Fruit fly (Drosophila melanogaster) whole organism, prepupa: ENCODE measurements around the gene mnb.
"Not testable (repeated sequence)": the region's sequence is repeated elsewhere in the genome, so short reads cannot be mapped to it uniquely, and the experiment has no call there.

Source experiments
- CG10631 ChIP-seq: fragments of 200-800 bp; sonication (Bioruptor generic); optimal IDR thresholded peaks from 2 replicates; lab custom pipeline; 2016; ENCODE audit warnings: missing biosample characterization, missing genetic modification characterization
- CG11294 ChIP-seq: fragments of 200-800 bp; sonication (Bioruptor generic); IDR thresholded peaks from 2 replicates; pipeline ENCODE4 v1.3.6; 2022; ENCODE audit warnings: missing biosample characterization, missing genetic modification characterization
- CG15336 ChIP-seq: fragments of 200-800 bp; sonication (Bioruptor generic); IDR thresholded peaks from 2 replicates; pipeline ENCODE4 v1.3.6; 2022; ENCODE audit warnings: missing biosample characterization, missing genetic modification characterization
- CG1621 ChIP-seq: fragments of 200-800 bp; sonication (Bioruptor generic); optimal IDR thresholded peaks from 3 replicates; lab custom pipeline; 2018; ENCODE audit warnings: missing biosample characterization, mild to moderate bottlenecking, missing genetic modification characterization
- CG16779 ChIP-seq: fragments of 200-800 bp; sonication (Bioruptor generic); optimal IDR thresholded peaks from 3 replicates; lab custom pipeline; 2017; ENCODE audit warnings: missing biosample characterization, mild to moderate bottlenecking, missing genetic modification characterization
- CG32006 ChIP-seq: fragments of 200-800 bp; sonication (Bioruptor generic); optimal IDR thresholded peaks from 3 replicates; lab custom pipeline; 2017; ENCODE audit warnings: missing biosample characterization, mild to moderate bottlenecking, missing genetic modification characterization
- CG4318 ChIP-seq: fragments of 200-800 bp; sonication (Bioruptor generic); optimal IDR thresholded peaks from 3 replicates; lab custom pipeline; 2017; ENCODE audit warnings: missing biosample characterization, mild to moderate bottlenecking, missing genetic modification characterization
- CG6792 ChIP-seq: fragments of 200-800 bp; sonication (Bioruptor generic); optimal IDR thresholded peaks from 3 replicates; lab custom pipeline; 2016; ENCODE audit warnings: missing biosample characterization, missing genetic modification characterization
- CG6808 ChIP-seq: fragments of 200-800 bp; sonication (Bioruptor generic); optimal IDR thresholded peaks from 3 replicates; lab custom pipeline; 2017; ENCODE audit warnings: missing biosample characterization, missing genetic modification characterization, mild to moderate bottlenecking, moderate library complexity, missing genetic modification reagents
- CG6854 ChIP-seq: fragments of 200-800 bp; sonication (Bioruptor generic); optimal IDR thresholded peaks from 2 replicates; lab custom pipeline; 2017; ENCODE audit warnings: missing biosample characterization, mild to moderate bottlenecking, missing genetic modification characterization
- CG8119 ChIP-seq: fragments of 200-800 bp; sonication (Bioruptor generic); IDR thresholded peaks from 3 replicates; pipeline ENCODE4 v1.3.6; 2022; ENCODE audit warnings: missing biosample characterization, missing genetic modification characterization
- CG9139 ChIP-seq: fragments of 200-800 bp; sonication (Bioruptor generic); optimal IDR thresholded peaks from 3 replicates; lab custom pipeline; 2017; ENCODE audit warnings: missing biosample characterization, mild to moderate bottlenecking, missing genetic modification characterization
- Eip75B ChIP-seq: fragments of 200-800 bp; sonication (Bioruptor generic); optimal IDR thresholded peaks from 3 replicates; lab custom pipeline; 2016; ENCODE audit warnings: missing biosample characterization, missing genetic modification characterization
- Eip78C ChIP-seq: fragments of 200-800 bp; sonication (Bioruptor generic); peaks from one replicate; lab custom pipeline; 2016; ENCODE audit warnings: missing biosample characterization, missing genetic modification characterization
- Ets96B ChIP-seq: fragments of 200-800 bp; optimal IDR thresholded peaks from 2 replicates; lab custom pipeline; 2019; ENCODE audit warnings: missing biosample characterization, mild to moderate bottlenecking, missing genetic modification characterization, moderate library complexity
- Gug ChIP-seq: fragments of 200-800 bp; sonication (Bioruptor generic); IDR thresholded peaks from 2 replicates; pipeline ENCODE4 v1.3.6; 2022; ENCODE audit warnings: missing biosample characterization, missing genetic modification characterization
- Hr38 ChIP-seq: sonication (Bioruptor generic); optimal IDR thresholded peaks from 2 replicates; lab custom pipeline; 2016; ENCODE audit warnings: missing biosample characterization, missing genetic modification characterization
- Hr39 ChIP-seq: fragments of 200-800 bp; sonication (Bioruptor generic); optimal IDR thresholded peaks from 2 replicates; lab custom pipeline; 2016; ENCODE audit warnings: missing biosample characterization, missing genetic modification characterization
- Lpt ChIP-seq: fragments of 200-800 bp; sonication (Bioruptor generic); optimal IDR thresholded peaks from 3 replicates; lab custom pipeline; 2016; ENCODE audit warnings: missing biosample characterization, missing genetic modification characterization
- Met ChIP-seq: fragments of 200-800 bp; sonication (Bioruptor generic); optimal IDR thresholded peaks from 3 replicates; lab custom pipeline; 2016; ENCODE audit warnings: missing biosample characterization, missing genetic modification characterization
- OdsH ChIP-seq: fragments of 200-800 bp; sonication (Bioruptor generic); optimal IDR thresholded peaks from 3 replicates; lab custom pipeline; 2016; ENCODE audit warnings: missing biosample characterization, missing genetic modification characterization
- Smox ChIP-seq: fragments of 200-800 bp; sonication (Bioruptor generic); optimal IDR thresholded peaks from 3 replicates; lab custom pipeline; 2016; ENCODE audit warnings: missing biosample characterization, missing genetic modification characterization
- Sox102F ChIP-seq: fragments of 200-800 bp; sonication (Bioruptor generic); optimal IDR thresholded peaks from 2 replicates; lab custom pipeline; 2016; ENCODE audit warnings: missing biosample characterization, mild to moderate bottlenecking, missing genetic modification characterization
- Sox14 ChIP-seq: fragments of 200-800 bp; sonication (Bioruptor generic); optimal IDR thresholded peaks from 3 replicates; lab custom pipeline; 2016; ENCODE audit warnings: missing biosample characterization, missing genetic modification characterization
- Sox15 ChIP-seq: fragments of 200-800 bp; sonication (Bioruptor generic); optimal IDR thresholded peaks from 3 replicates; lab custom pipeline; 2016; ENCODE audit warnings: missing biosample characterization, missing genetic modification characterization
- achi ChIP-seq: fragments of 200-800 bp; sonication (Bioruptor generic); optimal IDR thresholded peaks from 3 replicates; lab custom pipeline; 2016; ENCODE audit warnings: missing biosample characterization, missing genetic modification characterization
- acj6 ChIP-seq: fragments of 200-800 bp; sonication (Bioruptor generic); optimal IDR thresholded peaks from 3 replicates; lab custom pipeline; 2016; ENCODE audit warnings: missing biosample characterization, missing genetic modification characterization
- cyc ChIP-seq: fragments of 200-800 bp; sonication (Bioruptor generic); optimal IDR thresholded peaks from 3 replicates; lab custom pipeline; 2016; ENCODE audit warnings: missing biosample characterization, missing genetic modification characterization
- dac ChIP-seq: fragments of 200-800 bp; sonication (Bioruptor generic); optimal IDR thresholded peaks from 2 replicates; lab custom pipeline; 2017; ENCODE audit warnings: missing biosample characterization, mild to moderate bottlenecking, missing genetic modification characterization
- dsx ChIP-seq: fragments of 200-800 bp; optimal IDR thresholded peaks from 3 replicates; lab custom pipeline; 2019; ENCODE audit warnings: missing biosample characterization, mild to moderate bottlenecking, missing genetic modification characterization, moderate library complexity; ENCODE audit not compliant: poor library complexity, severe bottlenecking
- eg ChIP-seq: fragments of 200-800 bp; sonication (Bioruptor generic); IDR thresholded peaks from 3 replicates; pipeline ENCODE4 v1.3.6; 2022; ENCODE audit warnings: missing biosample characterization, missing genetic modification characterization
- fd59A ChIP-seq: fragments of 200-800 bp; sonication (Bioruptor generic); optimal IDR thresholded peaks from 2 replicates; lab custom pipeline; 2017; ENCODE audit warnings: missing biosample characterization, mild to moderate bottlenecking, missing genetic modification characterization, missing genetic modification reagents
- fd85E ChIP-seq: fragments of 200-800 bp; sonication (Bioruptor generic); optimal IDR thresholded peaks from 3 replicates; lab custom pipeline; 2016; ENCODE audit warnings: missing biosample characterization, missing genetic modification characterization
- fkh ChIP-seq: fragments of 200-800 bp; sonication (Bioruptor generic); optimal IDR thresholded peaks from 3 replicates; lab custom pipeline; 2017; ENCODE audit warnings: missing biosample characterization, mild to moderate bottlenecking, missing genetic modification characterization, moderate library complexity
- lz ChIP-seq: fragments of 200-800 bp; sonication (Bioruptor generic); optimal IDR thresholded peaks from 3 replicates; lab custom pipeline; 2016; ENCODE audit warnings: missing biosample characterization, missing genetic modification characterization
- net ChIP-seq: fragments of 200-800 bp; sonication (Bioruptor generic); optimal IDR thresholded peaks from 3 replicates; lab custom pipeline; 2016; ENCODE audit warnings: missing biosample characterization, missing genetic modification characterization
- pdm3 ChIP-seq: fragments of 200-800 bp; sonication (Bioruptor generic); optimal IDR thresholded peaks from 3 replicates; lab custom pipeline; 2016; ENCODE audit warnings: missing biosample characterization, missing genetic modification characterization
- salr ChIP-seq, 2 experiments: fragments of 200-800 bp; sonication (Bioruptor generic); optimal IDR thresholded peaks; 3 replicates each; lab custom pipeline; 2016 to 2018; ENCODE audit warnings: missing biosample characterization in 2 of 2, missing genetic modification characterization in 2 of 2, mild to moderate bottlenecking in 1 of 2
- spab ChIP-seq: fragments of 200-800 bp; sonication (Bioruptor generic); optimal IDR thresholded peaks from 2 replicates; lab custom pipeline; 2017; ENCODE audit warnings: missing biosample characterization, mild to moderate bottlenecking, missing genetic modification characterization, missing genetic modification reagents
- ss ChIP-seq, 2 experiments: fragments of 200-800 bp; sonication (Bioruptor generic); optimal IDR thresholded peaks; 2 replicates in 1 of 2; 3 replicates in 1 of 2; lab custom pipeline; 2017 to 2018; ENCODE audit warnings: mild to moderate bottlenecking in 2 of 2, missing biosample characterization in 2 of 2, missing genetic modification characterization in 2 of 2, moderate library complexity in 1 of 2
- svp ChIP-seq: fragments of 200-800 bp; sonication (Bioruptor generic); peaks from one replicate; lab custom pipeline; 2016; ENCODE audit warnings: missing biosample characterization, missing genetic modification characterization
- topi ChIP-seq: fragments of 200-800 bp; sonication (Bioruptor generic); optimal IDR thresholded peaks from 3 replicates; lab custom pipeline; 2016; ENCODE audit warnings: missing biosample characterization, missing genetic modification characterization
- vri ChIP-seq: fragments of 200-800 bp; sonication (Bioruptor generic); optimal IDR thresholded peaks from 3 replicates; lab custom pipeline; 2016; ENCODE audit warnings: missing biosample characterization, mild to moderate bottlenecking, missing genetic modification characterization

Gene mnb

DNA sequence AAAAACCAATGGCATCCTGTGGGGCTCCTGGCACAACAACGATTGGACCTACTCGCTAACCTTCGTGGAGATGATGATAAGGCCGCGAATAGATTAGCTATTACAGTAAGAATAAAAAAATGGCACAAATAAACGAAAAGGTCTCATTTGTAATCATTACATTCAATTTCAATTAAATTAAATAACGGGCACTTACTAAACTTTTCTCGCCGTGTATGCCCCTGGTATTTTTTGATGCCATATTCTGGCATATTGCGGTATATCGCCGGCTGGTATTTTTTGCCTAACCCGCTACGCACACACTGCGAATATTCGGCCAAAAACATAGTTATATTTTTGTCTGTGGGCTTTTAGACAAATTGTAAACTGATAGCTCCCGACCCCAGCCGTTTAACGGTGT lies 12.4 kb upstream of the mnb start, which contains the start of gene Gss2:
Gss2 (plus strand) TSS at position 301 of the 400 bp plus-strand sequence.
- not testable (repeated sequence) for TF ChIP-seq net; Eip75B (GFP tag; lab: Kevin White, UChicago); ss (GFP tag; optimal IDR thresholded peaks at IDR 0.05; lab: Kevin White, UChicago)

- TF ChIP-seq CG6808 (GFP tag; lab: Kevin White, UChicago); CG8119 (GFP tag; lab: Robert Waterston, UW); cyc (GFP tag; lab: Kevin White, UChicago): not testable (repeated sequence)
- TF ChIP-seq, all 60 proteins: peak for 0; not testable (repeated sequence) for 60
Measured at dm6 chrX:17889247-17889646, 2.2 kb upstream of the mnb start, which contains the start of gene Gss1. Gss1 (plus strand) TSS chrX:17889547.

DNA sequence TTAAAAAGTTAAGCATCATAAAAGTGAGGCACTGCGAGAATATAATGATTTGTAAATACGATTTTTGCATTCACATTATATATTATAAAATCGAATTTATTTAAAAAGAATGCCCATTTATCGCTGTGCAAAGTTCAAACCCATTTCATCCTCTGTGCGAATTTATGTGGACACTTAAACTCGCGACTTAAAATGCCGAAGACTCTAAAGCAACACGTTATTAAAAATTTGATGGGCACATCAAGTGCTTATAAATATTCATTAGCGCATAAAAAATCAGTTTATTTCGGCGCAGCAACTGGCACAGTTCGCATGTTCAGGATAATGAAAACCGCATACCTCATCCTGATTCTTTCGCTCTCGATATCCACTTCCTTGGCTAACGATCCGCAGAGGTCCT lies 855 bp upstream of the mnb start, which contains the start of gene CG6788:
CG6788 (plus strand) TSS at position 301 of the 400 bp plus-strand sequence.
- TF ChIP-seq salr (GFP tag; optimal IDR thresholded peaks at IDR 0.05; lab: Kevin White, UChicago) (no peak), Lpt (GFP tag; lab: Kevin White, UChicago) (no peak), fkh (GFP tag; lab: Kevin White, UChicago) (no peak), spab (GFP tag; lab: Kevin White, UChicago) (no peak), achi (no peak), fd59A (GFP tag; lab: Kevin White, UChicago) (no peak), dac (no peak), CG16779 (no peak), Smox (GFP tag; lab: Kevin White, UChicago) (no peak), CG6854 (GFP tag; lab: Kevin White, UChicago) (no peak)

DNA sequence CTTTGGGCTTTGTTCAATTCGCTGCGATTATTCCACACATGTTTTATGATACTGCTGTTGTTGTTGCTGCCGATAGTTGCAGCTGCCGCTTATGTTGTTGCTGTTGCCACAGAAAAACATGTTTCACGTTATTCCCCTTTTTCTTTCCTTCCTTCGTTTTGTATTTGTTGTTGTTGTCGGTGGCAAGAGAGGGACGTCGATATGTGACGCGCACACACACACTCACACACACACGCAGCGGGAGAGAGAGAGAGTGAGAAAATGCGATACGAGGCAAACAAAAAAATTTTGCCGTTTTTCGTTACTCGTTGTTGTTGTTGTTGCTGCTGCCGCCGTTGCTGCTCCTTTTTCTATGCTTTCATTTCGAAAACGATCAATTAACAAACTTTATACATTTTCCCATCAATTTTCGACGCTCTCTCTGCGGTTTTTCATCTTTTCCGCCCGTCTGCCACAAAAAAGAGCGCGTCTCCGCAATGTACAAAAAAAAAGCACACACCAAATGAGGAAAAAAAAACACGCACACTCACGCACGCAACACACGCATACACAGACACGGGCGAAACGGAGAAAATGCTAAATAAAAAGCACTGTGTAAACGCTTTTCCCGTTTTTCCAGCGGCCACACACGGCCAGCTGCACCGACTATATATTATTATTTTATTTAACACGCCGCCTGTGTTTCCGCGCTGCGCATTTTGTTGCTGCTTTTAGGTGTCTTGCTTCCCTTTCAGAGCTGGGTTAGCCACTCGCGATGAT lies 394 bp downstream of the mnb start:
- TF ChIP-seq CG10631 (GFP tag; lab: Kevin White, UChicago) (peak; percentile 16), CG11294 (no peak), Met (GFP tag; lab: Kevin White, UChicago) (peak; percentile 36), Sox15 (GFP tag; lab: Kevin White, UChicago) (no peak), dac (peak; percentile 56), dsx (peak; percentile 64), Ets96B (peak; percentile 72), svp (GFP tag; lab: Kevin White, UChicago) (no peak), Smox (GFP tag; lab: Kevin White, UChicago) (no peak), CG4318 (GFP tag; lab: Kevin White, UChicago) (no peak), acj6 (GFP tag; lab: Kevin White, UChicago) (no peak), pdm3 (GFP tag; lab: Kevin White, UChicago) (peak; percentile 17), CG6808 (GFP tag; lab: Kevin White, UChicago) (peak; percentile 89), CG1621 (peak; percentile 61), OdsH (no peak), fkh (GFP tag; lab: Kevin White, UChicago) (no peak), achi (peak; percentile 8), CG16779 (peak; percentile 75), Hr39 (GFP tag; lab: Kevin White, UChicago) (no peak), net (peak; percentile 69), CG6792 (no peak), Gug (GFP tag; lab: Robert Waterston, UW) (no peak; the same call in 1 of the 2 replicates), CG32006 (GFP tag; lab: Kevin White, UChicago) (peak; percentile 70), CG15336 (GFP tag; lab: Robert Waterston, UW) (peak; percentile 65), eg (GFP tag; lab: Robert Waterston, UW) (peak; percentile 53), topi (peak; percentile 2), Eip78C (GFP tag; lab: Kevin White, UChicago) (peak; percentile 80), vri (peak; percentile 20), Sox102F (peak; percentile 35), Sox14 (peak; percentile 30), Eip75B (GFP tag; lab: Kevin White, UChicago) (peak; percentile 41), fd85E (no peak), lz (GFP tag; lab: Kevin White, UChicago) (no peak), Hr38 (GFP tag; lab: Kevin White, UChicago) (no peak), CG9139 (GFP tag; lab: Kevin White, UChicago) (peak; percentile 77)
